Worm (Caenorhabditis elegans) whole organism, late embryonic: ENCODE data around the gene rib-2.

Experiments
- C38D4.7 ChIP-seq: fragments of 200-800 bp; sonication (Bioruptor generic); optimal IDR thresholded peaks from 2 replicates; lab custom pipeline; 2018; ENCODE audit warnings: mild to moderate bottlenecking, missing genetic modification characterization, moderate library complexity, missing compliant biosample characterization
- elt-2 ChIP-seq: sonication (generic microtip); optimal IDR thresholded peaks from 2 replicates; lab custom pipeline; 2016; ENCODE audit warnings: missing genetic modification reagents, missing genetic modification characterization, missing compliant biosample characterization
- pqm-1 ChIP-seq: sonication (generic microtip); optimal IDR thresholded peaks from 2 replicates; lab custom pipeline; 2016; ENCODE audit warnings: missing genetic modification characterization, missing compliant biosample characterization
- sox-2 ChIP-seq: fragments of 200-800 bp; sonication (Bioruptor generic); IDR thresholded peaks from 2 replicates; pipeline ENCODE4 v1.3.6; 2022; ENCODE audit warnings: missing genetic modification reagents, missing genetic modification characterization, missing compliant biosample characterization

ce11 chrIII:10707461-10707860, 35.1 kb upstream of the rib-2 start, which contains the start of gene mrpl-12:
- TF ChIP-seq sox-2 (GFP tag; lab: Robert Waterston, UW): no peak
- no peak for TF ChIP-seq C38D4.7 (GFP tag; lab: Kevin White, UChicago)
- no peak for TF ChIP-seq pqm-1 (tag; lab: Kevin White, UChicago)
- no peak for TF ChIP-seq elt-2 (tag; lab: Kevin White, UChicago)
